Fruit fly (Drosophila melanogaster) whole organism, wandering third instar larva: ENCODE results near the gene CG14280.

Experiments used
- CrebA ChIP-seq: fragments of 200-800 bp; sonication (Bioruptor generic); optimal IDR thresholded peaks from 2 replicates; lab custom pipeline; 2016; ENCODE audit warnings: missing biosample characterization, mild to moderate bottlenecking, missing genetic modification characterization, borderline replicate concordance
- HLH106 ChIP-seq: fragments of 200-800 bp; optimal IDR thresholded peaks from 3 replicates; lab custom pipeline; 2019; ENCODE audit warnings: missing biosample characterization, mild to moderate bottlenecking, missing genetic modification characterization, moderate library complexity
- Hr78 ChIP-seq: fragments of >200 bp; optimal IDR thresholded peaks from 2 replicates; lab custom pipeline; 2017; ENCODE audit warnings: missing biosample characterization, missing genetic modification characterization
- Hr83 ChIP-seq: fragments of 200-300 bp; sonication (Bioruptor generic); optimal IDR thresholded peaks from 2 replicates; lab custom pipeline; 2016; ENCODE audit warnings: missing biosample characterization, mild to moderate bottlenecking, missing genetic modification characterization, moderate library complexity; ENCODE audit not compliant: poor library complexity, severe bottlenecking
- Mio ChIP-seq: sonication (Bioruptor generic); optimal IDR thresholded peaks from 2 replicates; lab custom pipeline; 2016; ENCODE audit warnings: missing biosample characterization, missing genetic modification characterization
- Rel ChIP-seq, 2 experiments: fragments of 200-800 bp; sonication (Bioruptor generic) in 1 of 2; optimal IDR thresholded peaks; 2 replicates in 1 of 2; 3 replicates in 1 of 2; lab custom pipeline; 2016 to 2019; ENCODE audit warnings: mild to moderate bottlenecking in 2 of 2, missing biosample characterization in 2 of 2, missing genetic modification characterization in 2 of 2, moderate library complexity in 1 of 2
- Vsx2 ChIP-seq: fragments of 200-300, 225-300 bp; sonication (Bioruptor generic); optimal IDR thresholded peaks from 2 replicates; lab custom pipeline; 2018; ENCODE audit warnings: missing biosample characterization, missing genetic modification characterization; ENCODE audit not compliant: partially characterized antibody
- foxo ChIP-seq, 2 experiments: fragments of 200-800 bp; sonication (Bioruptor generic); optimal IDR thresholded peaks; 2 replicates in 1 of 2; 3 replicates in 1 of 2; lab custom pipeline; 2016 to 2017; ENCODE audit warnings: missing biosample characterization in 2 of 2, missing genetic modification characterization in 2 of 2
- fru ChIP-seq: fragments of 200-800 bp; sonication (Bioruptor generic); optimal IDR thresholded peaks from 3 replicates; lab custom pipeline; 2016; ENCODE audit warnings: missing biosample characterization, mild to moderate bottlenecking, missing genetic modification characterization
- psq ChIP-seq: fragments of 200-800 bp; sonication (Bioruptor generic); optimal IDR thresholded peaks from 3 replicates; lab custom pipeline; 2017; ENCODE audit warnings: missing biosample characterization, mild to moderate bottlenecking, missing genetic modification characterization, moderate library complexity
- woc ChIP-seq: sonication (Bioruptor generic); optimal IDR thresholded peaks from 2 replicates; lab custom pipeline; 2016; ENCODE audit warnings: missing biosample characterization, mild to moderate bottlenecking, missing genetic modification characterization

The CG14280 gene

dm6 chr3R:19306439-19307120 lies 50.0 kb downstream of the CG14280 start:
- no peak for TF ChIP-seq HLH106 (tag; lab: Kevin White, UChicago)
- TF ChIP-seq Hr78 (GFP tag; lab: Kevin White, UChicago) = no peak
- TF ChIP-seq psq (GFP tag; lab: Kevin White, UChicago) = peak; percentile 63

dm6 chr3R:19308770-19309503 lies 52.4 kb downstream of the CG14280 start:
- TF ChIP-seq fru (peak; percentile 7), Mio (GFP tag; lab: Kevin White, UChicago) (no peak), Vsx2 (GFP tag; lab: Kevin White, UChicago) (peak; percentile 55), woc (GFP tag; lab: Kevin White, UChicago) (no peak), foxo (GFP tag; optimal IDR thresholded peaks at IDR 0.05; lab: Kevin White, UChicago) (no peak), Hr83 (GFP tag; lab: Kevin White, UChicago) (no peak), CrebA (peak; percentile 51), Rel (GFP tag; optimal IDR thresholded peaks at IDR 0.05; lab: Kevin White, UChicago) (peak; percentile 7), Rel (tag; optimal IDR thresholded peaks at IDR 0.05; lab: Kevin White, UChicago) (no peak)
